Worm (Caenorhabditis elegans): Measurements from ENCODE around the gene ZK792.12.

DNA sequence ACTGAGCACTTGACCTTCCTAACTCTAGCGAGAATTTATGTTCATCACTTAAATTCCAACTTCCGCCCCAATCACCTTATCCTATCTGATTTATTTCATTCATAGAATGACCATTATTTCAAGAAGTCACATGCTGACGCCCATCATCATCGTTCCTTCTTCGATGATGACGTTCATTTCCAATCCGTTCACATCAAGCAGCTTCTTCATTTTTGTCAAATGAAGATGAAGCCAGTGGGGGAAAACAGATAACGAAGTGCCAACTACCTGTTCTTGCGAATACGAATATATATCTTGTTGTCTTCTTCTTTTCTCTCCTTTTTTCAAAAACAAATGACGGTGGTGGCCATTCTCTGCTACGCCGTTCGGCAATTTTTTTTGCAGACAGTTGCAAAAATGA is 8.3 kb downstream of the ZK792.12 start:
- TF ChIP-seq nhr-11 (tag; optimal IDR thresholded peaks at IDR 0.05) (no peak), unc-3 (GFP tag; conservative IDR thresholded peaks at IDR 0.05) (no peak), unc-3 (tag; optimal IDR thresholded peaks at IDR 0.05) (no peak)

All from whole organism, late embryonic.